Worm (Caenorhabditis elegans) whole organism, L1 larva: ENCODE measurements around the gene ram-2.

ENCODE experiments used
- C04F5.9 ChIP-seq: sonication (generic microtip); optimal IDR thresholded peaks from 2 replicates; lab custom pipeline; 2016; ENCODE audit warnings: missing genetic modification characterization, missing compliant biosample characterization
- C16A3.4 ChIP-seq: fragments of 150-350 bp; optimal IDR thresholded peaks from 2 replicates; lab custom pipeline; 2014; ENCODE audit warnings: missing biosample characterization, missing genetic modification characterization
- C34B4.2 ChIP-seq: sonication (generic microtip); optimal IDR thresholded peaks from 2 replicates; lab custom pipeline; 2017; ENCODE audit warnings: mild to moderate bottlenecking, missing genetic modification characterization, missing compliant biosample characterization
- F16B12.6 ChIP-seq: fragments of 150-350 bp; optimal IDR thresholded peaks from 2 replicates; lab custom pipeline; 2014; ENCODE audit warnings: missing biosample characterization, missing genetic modification characterization
- Y116A8C.19 ChIP-seq: sonication (generic microtip); optimal IDR thresholded peaks from 2 replicates; lab custom pipeline; 2016; ENCODE audit warnings: missing compliant biosample characterization, missing genetic modification characterization, borderline replicate concordance
- aly-2 ChIP-seq: fragments of 150-350 bp; optimal IDR thresholded peaks from 2 replicates; lab custom pipeline; 2014; ENCODE audit warnings: missing biosample characterization, missing genetic modification characterization
- ceh-63 ChIP-seq: fragments of 200-800 bp; sonication (Bioruptor generic); optimal IDR thresholded peaks from 2 replicates; lab custom pipeline; 2018; ENCODE audit warnings: mild to moderate bottlenecking, missing genetic modification characterization, missing compliant biosample characterization
- ceh-82 ChIP-seq, 3 experiments: fragments of 150-350 bp in 1 of 3; sonication (generic microtip) in 2 of 3; optimal IDR thresholded peaks; 2 replicates each; lab custom pipeline; 2014 to 2017; ENCODE audit warnings: missing biosample characterization in 3 of 3, missing genetic modification characterization in 3 of 3
- ceh-90 ChIP-seq: sonication (generic microtip); optimal IDR thresholded peaks from 2 replicates; lab custom pipeline; 2016; ENCODE audit warnings: missing genetic modification characterization, missing compliant biosample characterization
- ces-1 ChIP-seq: fragments of 150-350 bp; optimal IDR thresholded peaks from 2 replicates; lab custom pipeline; 2014; ENCODE audit warnings: missing biosample characterization, missing genetic modification reagents, missing genetic modification characterization
- dpl-1 ChIP-seq, 3 experiments: fragments of 150-350 bp in 2 of 3; sonication (generic microtip) in 1 of 3; optimal IDR thresholded peaks; 2 replicates each; lab custom pipeline; 2014 to 2017; ENCODE audit warnings: missing biosample characterization in 3 of 3, missing genetic modification characterization in 3 of 3, missing genetic modification reagents in 3 of 3
- dsc-1 ChIP-seq: sonication (generic microtip); optimal IDR thresholded peaks from 2 replicates; lab custom pipeline; 2016; ENCODE audit warnings: mild to moderate bottlenecking, missing genetic modification characterization, missing compliant biosample characterization
- efl-1 ChIP-seq, 4 experiments: fragments of 150-350 bp; optimal IDR thresholded peaks in 3 of 4; peaks in 1 of 4; 1 replicate in 1 of 4; 2 replicates in 3 of 4; lab custom pipeline; 2014; ENCODE audit warnings: missing biosample characterization in 2 of 4, missing genetic modification characterization in 2 of 4, missing genetic modification reagents in 2 of 4
- efl-3 ChIP-seq: fragments of 200-800 bp; sonication (Bioruptor generic); optimal IDR thresholded peaks from 2 replicates; lab custom pipeline; 2018; ENCODE audit warnings: mild to moderate bottlenecking, missing genetic modification characterization, missing compliant biosample characterization
- egl-13 ChIP-seq: sonication (generic microtip); optimal IDR thresholded peaks from 2 replicates; lab custom pipeline; 2016; ENCODE audit warnings: missing genotype, missing genetic modification reagents, missing genetic modification characterization, missing compliant biosample characterization
- egl-27 ChIP-seq, 2 experiments: fragments of 150-350 bp in 1 of 2; sonication (generic microtip); optimal IDR thresholded peaks; 3 replicates each; lab custom pipeline; 2017 to 2018; ENCODE audit warnings: missing biosample characterization in 2 of 2, missing genetic modification characterization in 2 of 2, missing genetic modification reagents in 2 of 2
- elt-2 ChIP-seq: sonication (generic microtip); optimal IDR thresholded peaks from 2 replicates; lab custom pipeline; 2016; ENCODE audit warnings: missing genetic modification characterization, mild to moderate bottlenecking, inconsistent platforms, missing compliant biosample characterization, missing genetic modification reagents
- elt-3 ChIP-seq, 6 experiments: fragments of 150-350 bp in 1 of 6; sonication (generic microtip); optimal IDR thresholded peaks; 2 replicates each; lab custom pipeline; 2017 to 2018; ENCODE audit warnings: missing biosample characterization in 6 of 6, missing genetic modification characterization in 6 of 6, inconsistent platforms in 1 of 6
- ets-5 ChIP-seq: fragments of 200-800 bp; sonication (Bioruptor generic); IDR thresholded peaks from 2 replicates; pipeline ENCODE4 v1.3.6; 2022; ENCODE audit warnings: missing genetic modification characterization, missing compliant biosample characterization
- fkh-4 ChIP-seq: sonication (generic microtip); optimal IDR thresholded peaks from 2 replicates; lab custom pipeline; 2016; ENCODE audit warnings: missing compliant biosample characterization, missing genetic modification characterization, borderline replicate concordance
- fkh-8 ChIP-seq: sonication (generic microtip); optimal IDR thresholded peaks from 2 replicates; lab custom pipeline; 2016; ENCODE audit warnings: mild to moderate bottlenecking, missing genetic modification characterization, missing compliant biosample characterization
- grh-1 ChIP-seq: fragments of 200-800 bp; sonication (Bioruptor generic); IDR thresholded peaks from 2 replicates; pipeline ENCODE4 v1.3.6; 2022; ENCODE audit warnings: missing genetic modification reagents, missing genetic modification characterization, missing compliant biosample characterization
- hlh-4 ChIP-seq: sonication (generic microtip); optimal IDR thresholded peaks from 2 replicates; lab custom pipeline; 2016; ENCODE audit warnings: mild to moderate bottlenecking, missing genetic modification characterization, missing compliant biosample characterization
- irx-1 ChIP-seq: sonication (generic microtip); optimal IDR thresholded peaks from 2 replicates; lab custom pipeline; 2016; ENCODE audit warnings: missing genetic modification characterization, missing compliant biosample characterization
- isw-1 ChIP-seq: fragments of 200-800 bp; sonication (Bioruptor generic); IDR thresholded peaks from 2 replicates; pipeline ENCODE4 v1.3.6; 2022; ENCODE audit warnings: missing genetic modification characterization, missing compliant biosample characterization
- lin-14 ChIP-seq: fragments of 200-800 bp; sonication (Bioruptor generic); optimal IDR thresholded peaks from 2 replicates; lab custom pipeline; 2018; ENCODE audit warnings: mild to moderate bottlenecking, missing genetic modification characterization, moderate library complexity, missing compliant biosample characterization
- lin-15B ChIP-seq: fragments of 150-350 bp; sonication (generic microtip); optimal IDR thresholded peaks from 3 replicates; lab custom pipeline; 2014; ENCODE audit warnings: missing biosample characterization, missing genetic modification characterization
- lin-35 ChIP-seq, 2 experiments: fragments of 150-350 bp; optimal IDR thresholded peaks; 2 replicates each; lab custom pipeline; 2014; ENCODE audit warnings: missing biosample characterization in 2 of 2, missing genetic modification characterization in 2 of 2, missing genetic modification reagents in 2 of 2
- lsy-2 ChIP-seq, 2 experiments: fragments of 150-350 bp; optimal IDR thresholded peaks; 2 replicates each; lab custom pipeline; 2014; ENCODE audit warnings: missing biosample characterization in 2 of 2, missing genetic modification characterization in 2 of 2
- mdl-1 ChIP-seq, 2 experiments: fragments of 150-350 bp; optimal IDR thresholded peaks; 2 replicates each; lab custom pipeline; 2014 to 2017; ENCODE audit warnings: missing biosample characterization in 2 of 2, missing genetic modification characterization in 2 of 2, inconsistent platforms in 1 of 2
- mef-2 ChIP-seq: fragments of 150-350 bp; optimal IDR thresholded peaks from 2 replicates; lab custom pipeline; 2014; ENCODE audit warnings: missing biosample characterization, missing genetic modification characterization
- mep-1 ChIP-seq: fragments of 150-350 bp; optimal IDR thresholded peaks from 2 replicates; lab custom pipeline; 2014; ENCODE audit warnings: missing biosample characterization, missing genetic modification characterization
- nhr-12 ChIP-seq: sonication (generic microtip); optimal IDR thresholded peaks from 2 replicates; lab custom pipeline; 2017; ENCODE audit warnings: missing biosample characterization, missing genetic modification characterization
- nhr-20 ChIP-seq: sonication (generic microtip); optimal IDR thresholded peaks from 2 replicates; lab custom pipeline; 2016; ENCODE audit warnings: mild to moderate bottlenecking, missing genetic modification characterization, missing compliant biosample characterization
- nhr-47 ChIP-seq: sonication (generic microtip); optimal IDR thresholded peaks from 2 replicates; lab custom pipeline; 2016; ENCODE audit warnings: mild to moderate bottlenecking, missing genetic modification characterization, moderate library complexity, missing compliant biosample characterization
- nhr-71 ChIP-seq: sonication (generic microtip); optimal IDR thresholded peaks from 2 replicates; lab custom pipeline; 2016; ENCODE audit warnings: mild to moderate bottlenecking, missing genetic modification characterization, moderate library complexity, missing compliant biosample characterization
- nhr-76 ChIP-seq: sonication (generic microtip); optimal IDR thresholded peaks from 2 replicates; lab custom pipeline; 2017; ENCODE audit warnings: missing biosample characterization, missing genetic modification characterization
- nhr-77 ChIP-seq: fragments of 150-350 bp; optimal IDR thresholded peaks from 2 replicates; lab custom pipeline; 2014; ENCODE audit warnings: missing biosample characterization, missing genetic modification characterization
- nhr-84 ChIP-seq: sonication (generic microtip); optimal IDR thresholded peaks from 2 replicates; lab custom pipeline; 2017; ENCODE audit warnings: missing biosample characterization, missing genetic modification characterization
- nhr-85 ChIP-seq: sonication (generic microtip); peaks from one replicate; lab custom pipeline; 2016; ENCODE audit warnings: missing genetic modification characterization, inconsistent platforms, missing compliant biosample characterization
- pag-3 ChIP-seq: sonication (generic microtip); optimal IDR thresholded peaks from 2 replicates; lab custom pipeline; 2017; ENCODE audit warnings: missing genetic modification characterization, mild to moderate bottlenecking, missing compliant biosample characterization, antibody characterized with exemption, borderline replicate concordance; ENCODE audit not compliant: insufficient read depth
- pax-3 ChIP-seq: fragments of 200-800 bp; sonication (Bioruptor generic); optimal IDR thresholded peaks from 2 replicates; lab custom pipeline; 2018; ENCODE audit warnings: mild to moderate bottlenecking, missing genetic modification characterization, moderate library complexity, missing compliant biosample characterization
- rnt-1 ChIP-seq: sonication (generic microtip); optimal IDR thresholded peaks from 2 replicates; lab custom pipeline; 2016; ENCODE audit warnings: mild to moderate bottlenecking, missing genetic modification characterization, moderate library complexity, missing compliant biosample characterization
- skn-1 ChIP-seq: fragments of 150-350 bp; optimal IDR thresholded peaks from 2 replicates; lab custom pipeline; 2014; ENCODE audit warnings: missing biosample characterization, missing genetic modification characterization
- snu-23 ChIP-seq: sonication (generic microtip); optimal IDR thresholded peaks from 2 replicates; lab custom pipeline; 2016; ENCODE audit warnings: missing genetic modification characterization, missing compliant biosample characterization
- sox-4 ChIP-seq: sonication (generic microtip); optimal IDR thresholded peaks from 2 replicates; lab custom pipeline; 2016; ENCODE audit warnings: missing genetic modification characterization, missing compliant biosample characterization
- sptf-1 ChIP-seq: fragments of 150-350 bp; optimal IDR thresholded peaks from 2 replicates; lab custom pipeline; 2014; ENCODE audit warnings: missing biosample characterization, missing genetic modification characterization
- swsn-7 ChIP-seq: sonication (generic microtip); optimal IDR thresholded peaks from 2 replicates; lab custom pipeline; 2016; ENCODE audit warnings: missing genetic modification characterization, missing compliant biosample characterization
- tbx-2 ChIP-seq: sonication (generic microtip); optimal IDR thresholded peaks from 2 replicates; lab custom pipeline; 2016; ENCODE audit warnings: missing genetic modification characterization, missing compliant biosample characterization
- unc-130 ChIP-seq: fragments of 150-350 bp; optimal IDR thresholded peaks from 2 replicates; lab custom pipeline; 2017; ENCODE audit warnings: missing biosample characterization, missing genetic modification characterization, inconsistent platforms
- unc-30 ChIP-seq: sonication (generic microtip); optimal IDR thresholded peaks from 2 replicates; lab custom pipeline; 2017; ENCODE audit warnings: missing biosample characterization, missing genetic modification characterization
- unc-98 ChIP-seq: fragments of 200-800 bp; sonication (Bioruptor generic); IDR thresholded peaks from 2 replicates; pipeline ENCODE4 v1.3.6; 2022; ENCODE audit warnings: missing genetic modification characterization, missing compliant biosample characterization
- zip-4 ChIP-seq: fragments of 200-800 bp; sonication (Bioruptor generic); optimal IDR thresholded peaks from 2 replicates; lab custom pipeline; 2018; ENCODE audit warnings: mild to moderate bottlenecking, missing genetic modification characterization, moderate library complexity, missing compliant biosample characterization

Gene ram-2

ce11 chrII:11020707-11021106 is 4.0 kb upstream of the ram-2 start:
- TF ChIP-seq C34B4.2 (tag; lab: Kevin White, UChicago) (no peak), lin-35 (GFP tag; optimal IDR thresholded peaks at IDR 0.05; lab: Kevin White, UChicago) (no peak), zip-4 (GFP tag; lab: Kevin White, UChicago) (no peak), snu-23 (GFP tag; lab: Kevin White, UChicago) (peak; percentile 0), unc-130 (no peak), nhr-47 (tag; lab: Kevin White, UChicago) (no peak), egl-13 (no peak), fkh-8 (no peak), elt-3 (tag; optimal IDR thresholded peaks at IDR 0.05; lab: Kevin White, UChicago) (no peak), nhr-76 (tag; lab: Kevin White, UChicago) (no peak), nhr-71 (tag; lab: Kevin White, UChicago) (peak; percentile 19), fkh-4 (no peak), C04F5.9 (tag; lab: Kevin White, UChicago) (no peak), sox-4 (no peak), elt-2 (tag; lab: Kevin White, UChicago) (no peak), pax-3 (tag; lab: Kevin White, UChicago) (no peak), ets-5 (no peak), nhr-77 (tag; lab: Kevin White, UChicago) (no peak), efl-1 (optimal IDR thresholded peaks at IDR 0.05; lab: Kevin White, UChicago) (no peak), efl-1 (GFP tag; optimal IDR thresholded peaks at IDR 0.05 in 1 of 2; lab: Kevin White, UChicago) (peak in 1 of 2 experiments; percentile 70), mep-1 (no peak), lin-15B (tag; lab: Kevin White, UChicago) (no peak), hlh-4 (tag; lab: Kevin White, UChicago) (no peak), efl-3 (no peak), ceh-82 (tag; optimal IDR thresholded peaks at IDR 0.05; lab: Kevin White, UChicago) (no peak), Y116A8C.19 (tag; lab: Kevin White, UChicago) (no peak), isw-1 (GFP tag; lab: Robert Waterston, UW) (no peak), aly-2 (no peak), skn-1 (tag; lab: Kevin White, UChicago) (no peak), lin-14 (GFP tag; lab: Kevin White, UChicago) (peak; percentile 73), unc-30 (no peak), ces-1 (GFP tag; lab: Kevin White, UChicago) (no peak), mef-2 (no peak), mdl-1 (tag; optimal IDR thresholded peaks at IDR 0.05; lab: Kevin White, UChicago) (no peak), F16B12.6 (tag; lab: Kevin White, UChicago) (no peak), dsc-1 (tag; lab: Kevin White, UChicago) (no peak), swsn-7 (tag; lab: Kevin White, UChicago) (no peak), grh-1 (GFP tag; lab: Robert Waterston, UW) (0 out of 2 replicates have a peak, but pooled peaks have one; percentile 35), nhr-85 (tag; lab: Kevin White, UChicago) (peak; percentile 89), tbx-2 (tag; lab: Kevin White, UChicago) (no peak), rnt-1 (tag; lab: Kevin White, UChicago) (no peak), irx-1 (tag; lab: Kevin White, UChicago) (no peak), lsy-2 (tag; optimal IDR thresholded peaks at IDR 0.05; lab: Kevin White, UChicago) (peak in 1 of 2 experiments; percentile 9), nhr-12 (no peak), ceh-90 (tag; lab: Kevin White, UChicago) (no peak), nhr-20 (tag; lab: Kevin White, UChicago) (peak; percentile 24), egl-27 (tag; optimal IDR thresholded peaks at IDR 0.05; lab: Kevin White, UChicago) (no peak), sptf-1 (no peak), dpl-1 (GFP tag; optimal IDR thresholded peaks at IDR 0.05; lab: Kevin White, UChicago) (no peak), nhr-84 (tag; lab: Kevin White, UChicago) (no peak), ceh-63 (no peak), C16A3.4 (tag; lab: Kevin White, UChicago) (peak; percentile 3), pag-3 (tag; lab: Kevin White, UChicago) (no peak), unc-98 (GFP tag; lab: Robert Waterston, UW) (no peak)
